Worm (Caenorhabditis elegans): Measurements from ENCODE around the gene F10C1.9.
A peak's percentile ranks its signal among the peaks of the same experiment; 100 is the strongest.

F10C1.9 gene

ce11 chrII:5774879-5775278 lies 29.8 kb upstream of the F10C1.9 start:
- TF ChIP-seq let-607 (tag; optimal IDR thresholded peaks at IDR 0.05): no peak
- no peak for TF ChIP-seq F39B2.1 (GFP tag; IDR thresholded peaks at IDR 0.05)
- no peak for TF ChIP-seq nhr-90 (tag; optimal IDR thresholded peaks at IDR 0.05)
- no peak for TF ChIP-seq ZK185.1 (tag; optimal IDR thresholded peaks at IDR 0.05; ENCODE audit: poor library complexity, severe bottlenecking)
- TF ChIP-seq lag-1 (GFP tag; IDR thresholded peaks at IDR 0.05): no peak
- TF ChIP-seq snpc-1.1 (tag; optimal IDR thresholded peaks at IDR 0.05; ENCODE audit: insufficient read depth): no peak
- no peak for TF ChIP-seq pbrm-1 (GFP tag; IDR thresholded peaks at IDR 0.05)

ce11 chrII:5774120-5774519 lies 29.0 kb upstream of the F10C1.9 start, which contains the start of the genes dmd-5 and F10C1.1:
TSS of gene dmd-5 (minus strand) at chrII:5774220.
TSS of gene F10C1.1 (plus strand) at chrII:5774229.
- no peak for TF ChIP-seq tbp1 (GFP tag; optimal IDR thresholded peaks at IDR 0.05)
- no peak for TF ChIP-seq egl-18 (GFP tag; IDR thresholded peaks at IDR 0.05)
- TF ChIP-seq B0336.3 (GFP tag; IDR thresholded peaks at IDR 0.05): no peak
- no peak for TF ChIP-seq ceh-40 (GFP tag; IDR thresholded peaks at IDR 0.05)
- no peak for TF ChIP-seq nfya-2 (GFP tag; IDR thresholded peaks at IDR 0.05)
- no peak for TF ChIP-seq K12H6.12 (tag; optimal IDR thresholded peaks at IDR 0.05)
- no peak for TF ChIP-seq ztf-28 (GFP tag; IDR thresholded peaks at IDR 0.05)
- no peak for TF ChIP-seq efl-1 (GFP tag; optimal IDR thresholded peaks at IDR 0.05)
- TF ChIP-seq somi-1 (GFP tag; optimal IDR thresholded peaks at IDR 0.05): no peak
- no peak for TF ChIP-seq ztf-18 (tag; optimal IDR thresholded peaks at IDR 0.05)

ce11 chrII:5772547-5773142 lies 27.6 kb upstream of the F10C1.9 start:
- peak; percentile 64 for TF ChIP-seq rcor-1 (GFP tag; IDR thresholded peaks at IDR 0.05)
- 0 out of 2 replicates have a peak, but pooled peaks have one; percentile 50 for TF ChIP-seq ztf-28 (GFP tag; IDR thresholded peaks at IDR 0.05)
- TF ChIP-seq sea-2 (GFP tag; IDR thresholded peaks at IDR 0.05): no peak
- peak; percentile 10 for TF ChIP-seq fkh-3 (tag; optimal IDR thresholded peaks at IDR 0.05)
- peak; percentile 38; the same call in 1 of the 2 replicates for TF ChIP-seq mcd-1 (GFP tag; IDR thresholded peaks at IDR 0.05)
- TF ChIP-seq dox-1 (GFP tag; IDR thresholded peaks at IDR 0.05): peak; percentile 73
- peak; percentile 59; the same call in 1 of the 2 replicates for TF ChIP-seq zfh-2 (GFP tag; conservative IDR thresholded peaks at IDR 0.05)
- peak; percentile 37 for TF ChIP-seq T07F8.4 (tag; optimal IDR thresholded peaks at IDR 0.05)
- no peak for TF ChIP-seq nfya-1 (tag; optimal IDR thresholded peaks at IDR 0.05; ENCODE audit: borderline replicate concordance, insufficient read depth)
- peak; percentile 66 for TF ChIP-seq die-1 (tag; optimal IDR thresholded peaks at IDR 0.05)
- peak; percentile 90 for TF ChIP-seq B0261.1 (tag; optimal IDR thresholded peaks at IDR 0.05)
- TF ChIP-seq ceh-91 (GFP tag; IDR thresholded peaks at IDR 0.05): no peak
- peak; percentile 80 for TF ChIP-seq him-1 (tag; optimal IDR thresholded peaks at IDR 0.05)
- TF ChIP-seq ztf-6 (GFP tag; IDR thresholded peaks at IDR 0.05): peak; percentile 73; the same call in 1 of the 2 replicates
- peak; percentile 86 for TF ChIP-seq lin-26 (GFP tag; IDR thresholded peaks at IDR 0.05)
- TF ChIP-seq dpff-1 (tag; optimal IDR thresholded peaks at IDR 0.05): no peak
- no peak for TF ChIP-seq nhr-120 (GFP tag; IDR thresholded peaks at IDR 0.05)
- no peak for TF ChIP-seq F57C9.4 (tag; optimal IDR thresholded peaks at IDR 0.05)
- 0 out of 2 replicates have a peak, but pooled peaks have one; percentile 8 for TF ChIP-seq lir-1 (GFP tag; conservative IDR thresholded peaks at IDR 0.05)
- TF ChIP-seq F10E7.11 (tag; optimal IDR thresholded peaks at IDR 0.05): no peak
- peak; percentile 16 to 63 for TF ChIP-seq rec-8 (tag; optimal IDR thresholded peaks at IDR 0.05)
- no peak for TF ChIP-seq snpc-4 (GFP tag; optimal IDR thresholded peaks at IDR 0.05)
- TF ChIP-seq snpc-4 (tag; optimal IDR thresholded peaks at IDR 0.05): peak in 3 of 4 experiments; percentile 0 to 70 (median 62)
- TF ChIP-seq ekl-4 (GFP tag; IDR thresholded peaks at IDR 0.05): 0 out of 2 replicates have a peak, but pooled peaks have one; percentile 11
- peak; percentile 33; the same call in 1 of the 2 replicates for TF ChIP-seq egrh-3 (GFP tag; IDR thresholded peaks at IDR 0.05)
- peak; percentile 20 for TF ChIP-seq snpc-1.3 (tag; optimal IDR thresholded peaks at IDR 0.05; ENCODE audit: insufficient read depth)
- TF ChIP-seq zim-3 (tag; optimal IDR thresholded peaks at IDR 0.05): peak; percentile 54
- TF ChIP-seq atf-7 (tag; optimal IDR thresholded peaks at IDR 0.05): peak; percentile 6
